Worm (Caenorhabditis elegans): ENCODE data around the gene mrps-26.

Gene mrps-26

ce11 chrIII:5201267-5201666 lies 33.1 kb upstream of the mrps-26 start (continued):
- TF ChIP-seq nhr-20 (tag; optimal IDR thresholded peaks at IDR 0.05) (peak; percentile 73), nhr-71 (tag; optimal IDR thresholded peaks at IDR 0.05) (peak; percentile 50), C04F5.9 (tag; optimal IDR thresholded peaks at IDR 0.05) (no peak), snu-23 (GFP tag; optimal IDR thresholded peaks at IDR 0.05) (peak; percentile 18), jun-1 (tag; optimal IDR thresholded peaks at IDR 0.05) (peak; percentile 12)

DNA sequence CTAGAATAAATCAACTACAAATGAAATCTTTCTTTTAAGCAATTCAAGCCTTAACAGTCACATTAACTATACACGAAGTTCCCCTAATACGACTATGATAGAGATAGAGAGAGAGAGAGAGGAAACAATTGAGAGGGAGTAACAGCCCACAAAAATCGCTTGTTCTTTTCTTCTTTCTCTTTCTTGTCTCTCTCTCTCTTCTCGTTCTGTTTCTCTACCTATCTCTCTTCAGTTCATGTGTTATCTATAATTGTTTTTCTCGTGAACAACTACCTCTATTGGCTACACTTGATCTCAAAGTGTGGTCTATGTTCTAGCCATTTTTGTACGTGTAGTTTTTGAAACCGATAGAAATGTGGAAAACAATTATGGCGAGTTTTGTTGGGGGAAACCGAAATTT lies 31.8 kb upstream of the mrps-26 start:
- TF ChIP-seq lir-3 (tag; optimal IDR thresholded peaks at IDR 0.05; ENCODE audit: poor library complexity) (peak; percentile 40), dpl-1 (GFP tag; optimal IDR thresholded peaks at IDR 0.05) (peak in 2 of 3 experiments; percentile 10 to 34), snu-23 (GFP tag; optimal IDR thresholded peaks at IDR 0.05) (peak; percentile 85), elt-2 (tag; optimal IDR thresholded peaks at IDR 0.05) (peak; percentile 71), lin-14 (GFP tag; optimal IDR thresholded peaks at IDR 0.05) (peak; percentile 88), lin-13 (GFP tag; optimal IDR thresholded peaks at IDR 0.05) (peak; percentile 12), nhr-47 (tag; optimal IDR thresholded peaks at IDR 0.05) (peak; percentile 46), mdl-1 (tag; optimal IDR thresholded peaks at IDR 0.05) (peak in 1 of 2 experiments; percentile 3), nhr-11 (tag; optimal IDR thresholded peaks at IDR 0.05) (peak; percentile 18), nhr-20 (tag; optimal IDR thresholded peaks at IDR 0.05) (peak; percentile 87), lin-15B (tag; optimal IDR thresholded peaks at IDR 0.05) (no peak), elt-3 (tag; optimal IDR thresholded peaks at IDR 0.05) (peak in 5 of 6 experiments; percentile 38 to 81 (median 54)), hpl-2 (GFP tag; optimal IDR thresholded peaks at IDR 0.05) (no peak), swsn-7 (tag; optimal IDR thresholded peaks at IDR 0.05) (peak; percentile 39), ceh-82 (tag; optimal IDR thresholded peaks at IDR 0.05) (peak in 1 of 3 experiments; percentile 20), jun-1 (tag; optimal IDR thresholded peaks at IDR 0.05) (peak; percentile 46), fkh-8 (tag; optimal IDR thresholded peaks at IDR 0.05) (peak; percentile 8), fos-1 (tag; optimal IDR thresholded peaks at IDR 0.05) (peak; percentile 28), nhr-77 (tag; optimal IDR thresholded peaks at IDR 0.05) (peak; percentile 76), egl-27 (tag; optimal IDR thresholded peaks at IDR 0.05) (no peak), blmp-1 (tag; optimal IDR thresholded peaks at IDR 0.05) (peak; percentile 40), nhr-19 (GFP tag; conservative IDR thresholded peaks at IDR 0.05) (peak; percentile 60), efl-1 (optimal IDR thresholded peaks at IDR 0.05) (peak; percentile 53 to 59), efl-1 (GFP tag; optimal IDR thresholded peaks at IDR 0.05 in 1 of 2) (peak in 1 of 2 experiments; percentile 24), sox-4 (tag; optimal IDR thresholded peaks at IDR 0.05) (no peak), lin-35 (GFP tag; optimal IDR thresholded peaks at IDR 0.05) (peak; percentile 45 to 71), mep-1 (tag; optimal IDR thresholded peaks at IDR 0.05) (peak; percentile 72), rnt-1 (tag; optimal IDR thresholded peaks at IDR 0.05) (peak; percentile 40), efl-3 (GFP tag; optimal IDR thresholded peaks at IDR 0.05) (no peak), lsy-2 (tag; optimal IDR thresholded peaks at IDR 0.05) (peak; percentile 49 to 74), nhr-90 (tag; optimal IDR thresholded peaks at IDR 0.05; ENCODE audit: poor library complexity) (peak; percentile 67), C16A3.4 (tag; optimal IDR thresholded peaks at IDR 0.05) (peak; percentile 43), nhr-85 (tag) (peak; percentile 89), ces-1 (GFP tag; optimal IDR thresholded peaks at IDR 0.05) (no peak), nhr-71 (tag; optimal IDR thresholded peaks at IDR 0.05) (peak; percentile 80), nhr-76 (tag; optimal IDR thresholded peaks at IDR 0.05) (no peak), nhr-84 (tag; optimal IDR thresholded peaks at IDR 0.05) (no peak), alr-1 (tag; optimal IDR thresholded peaks at IDR 0.05; ENCODE audit: borderline replicate concordance) (no peak), tbx-2 (tag; optimal IDR thresholded peaks at IDR 0.05) (peak; percentile 51)

ce11 chrIII:5203310-5203709 lies 31.1 kb upstream of the mrps-26 start:
- TF ChIP-seq nhr-71 (tag; optimal IDR thresholded peaks at IDR 0.05) (peak; percentile 11), ces-1 (GFP tag; optimal IDR thresholded peaks at IDR 0.05) (no peak)
